Fruit fly (Drosophila melanogaster) whole organism, prepupa: Measurements from ENCODE around the gene REPTOR.

Experiments
- CG10669 ChIP-seq: fragments of 200-800 bp; sonication (Bioruptor generic); optimal IDR thresholded peaks from 3 replicates; lab custom pipeline; 2018; ENCODE audit warnings: missing biosample characterization, mild to moderate bottlenecking, missing genetic modification characterization, moderate library complexity
- CG11294 ChIP-seq: fragments of 200-800 bp; sonication (Bioruptor generic); IDR thresholded peaks from 2 replicates; pipeline ENCODE4 v1.3.6; 2022; ENCODE audit warnings: missing biosample characterization, missing genetic modification characterization
- CG15336 ChIP-seq: fragments of 200-800 bp; sonication (Bioruptor generic); IDR thresholded peaks from 2 replicates; pipeline ENCODE4 v1.3.6; 2022; ENCODE audit warnings: missing biosample characterization, missing genetic modification characterization
- CG1621 ChIP-seq: fragments of 200-800 bp; sonication (Bioruptor generic); optimal IDR thresholded peaks from 3 replicates; lab custom pipeline; 2018; ENCODE audit warnings: missing biosample characterization, mild to moderate bottlenecking, missing genetic modification characterization
- CG3032 ChIP-seq: fragments of 200-800 bp; optimal IDR thresholded peaks from 2 replicates; lab custom pipeline; 2019; ENCODE audit warnings: missing biosample characterization, mild to moderate bottlenecking, missing genetic modification characterization, moderate library complexity
- CG34406 ChIP-seq: fragments of 200-800 bp; sonication (Bioruptor generic); optimal IDR thresholded peaks from 3 replicates; lab custom pipeline; 2016; ENCODE audit warnings: missing biosample characterization, missing genetic modification characterization
- CG6792 ChIP-seq: fragments of 200-800 bp; sonication (Bioruptor generic); optimal IDR thresholded peaks from 3 replicates; lab custom pipeline; 2016; ENCODE audit warnings: missing biosample characterization, missing genetic modification characterization
- fd85E ChIP-seq: fragments of 200-800 bp; sonication (Bioruptor generic); optimal IDR thresholded peaks from 3 replicates; lab custom pipeline; 2016; ENCODE audit warnings: missing biosample characterization, missing genetic modification characterization
- lz ChIP-seq: fragments of 200-800 bp; sonication (Bioruptor generic); optimal IDR thresholded peaks from 3 replicates; lab custom pipeline; 2016; ENCODE audit warnings: missing biosample characterization, missing genetic modification characterization
- spab ChIP-seq: fragments of 200-800 bp; sonication (Bioruptor generic); optimal IDR thresholded peaks from 2 replicates; lab custom pipeline; 2017; ENCODE audit warnings: missing biosample characterization, mild to moderate bottlenecking, missing genetic modification characterization, missing genetic modification reagents
- topi ChIP-seq: fragments of 200-800 bp; sonication (Bioruptor generic); optimal IDR thresholded peaks from 3 replicates; lab custom pipeline; 2016; ENCODE audit warnings: missing biosample characterization, missing genetic modification characterization
- vri ChIP-seq: fragments of 200-800 bp; sonication (Bioruptor generic); optimal IDR thresholded peaks from 3 replicates; lab custom pipeline; 2016; ENCODE audit warnings: missing biosample characterization, mild to moderate bottlenecking, missing genetic modification characterization

- TF ChIP-seq vri (GFP tag; lab: Kevin White, UChicago): no peak
- no peak for TF ChIP-seq spab (GFP tag; lab: Kevin White, UChicago)
- TF ChIP-seq CG1621 (tag; lab: Kevin White, UChicago): no peak
- TF ChIP-seq CG3032 (tag; lab: Kevin White, UChicago): no peak
- no peak for TF ChIP-seq fd85E
- TF ChIP-seq CG15336 (GFP tag; lab: Robert Waterston, UW): no peak
- no peak for TF ChIP-seq CG34406 (GFP tag; lab: Kevin White, UChicago)
- no peak for TF ChIP-seq CG10669 (GFP tag; lab: Kevin White, UChicago)
- no peak for TF ChIP-seq CG11294 (GFP tag; lab: Robert Waterston, UW)
- no peak for TF ChIP-seq CG6792 (GFP tag; lab: Kevin White, UChicago)
- no peak for TF ChIP-seq topi (GFP tag; lab: Kevin White, UChicago)
- no peak for TF ChIP-seq lz (GFP tag; lab: Kevin White, UChicago)
Observed at dm6 chr3R:24573094-24573732, 9.5 kb downstream of the REPTOR start.
